Worm (Caenorhabditis elegans) whole organism, young adult: ENCODE data around the gene E01G4.5.

Source experiments
- C17E4.6 ChIP-seq: fragments of 200-800 bp; sonication (Bioruptor generic); IDR thresholded peaks from 2 replicates; pipeline ENCODE4 v1.3.6; 2022; ENCODE audit warnings: missing genetic modification reagents, missing genetic modification characterization, missing compliant biosample characterization
- F33H1.4 ChIP-seq: fragments of 200-800 bp; sonication (Bioruptor generic); IDR thresholded peaks from 2 replicates; pipeline ENCODE4 v1.3.6; 2022; ENCODE audit warnings: missing genetic modification reagents, missing genetic modification characterization, missing compliant biosample characterization
- F37B4.10 ChIP-seq: fragments of 200-800 bp; sonication (Bioruptor generic); IDR thresholded peaks from 2 replicates; pipeline ENCODE4 v1.3.6; 2022; ENCODE audit warnings: missing genetic modification characterization, missing compliant biosample characterization
- F52B5.7 ChIP-seq: sonication (generic microtip); optimal IDR thresholded peaks from 2 replicates; lab custom pipeline; 2016; ENCODE audit warnings: mild to moderate bottlenecking, missing genetic modification characterization, missing compliant biosample characterization
- Y53F4B.3 ChIP-seq: fragments of 200-800 bp; sonication (Bioruptor generic); IDR thresholded peaks from 2 replicates; pipeline ENCODE4 v1.3.6; 2022; ENCODE audit warnings: missing genetic modification reagents, missing genetic modification characterization, missing compliant biosample characterization
- Y67H2A.10 ChIP-seq: fragments of 200-800 bp; sonication (Bioruptor generic); conservative IDR thresholded peaks from 2 replicates; pipeline ENCODE4 v1.3.6; 2022; ENCODE audit warnings: missing genetic modification reagents, missing genetic modification characterization, missing compliant biosample characterization
- Y95B8A.8 ChIP-seq: fragments of 200-800 bp; sonication (Bioruptor generic); IDR thresholded peaks from 2 replicates; pipeline ENCODE4 v1.3.6; 2022; ENCODE audit warnings: missing genetic modification reagents, missing genetic modification characterization, missing compliant biosample characterization
- akir-1 ChIP-seq: fragments of 200-800 bp; sonication (Bioruptor generic); optimal IDR thresholded peaks from 2 replicates; lab custom pipeline; 2018; ENCODE audit warnings: mild to moderate bottlenecking, missing genetic modification characterization, moderate library complexity, missing compliant biosample characterization
- attf-5 ChIP-seq: fragments of 200-800 bp; sonication (Bioruptor generic); optimal IDR thresholded peaks from 2 replicates; lab custom pipeline; 2018; ENCODE audit warnings: mild to moderate bottlenecking, missing genetic modification characterization, missing compliant biosample characterization
- ceh-40 ChIP-seq: fragments of 200-800 bp; sonication (Bioruptor generic); IDR thresholded peaks from 2 replicates; pipeline ENCODE4 v1.3.6; 2022; ENCODE audit warnings: missing genetic modification characterization, missing compliant biosample characterization
- ceh-79 ChIP-seq: sonication (generic microtip); optimal IDR thresholded peaks from 2 replicates; lab custom pipeline; 2017; ENCODE audit warnings: mild to moderate bottlenecking, missing genetic modification characterization, missing compliant biosample characterization
- dox-1 ChIP-seq: fragments of 200-800 bp; sonication (Bioruptor generic); IDR thresholded peaks from 2 replicates; pipeline ENCODE4 v1.3.6; 2022; ENCODE audit warnings: missing genetic modification reagents, missing genetic modification characterization, missing compliant biosample characterization
- dpff-1 ChIP-seq: sonication (generic microtip); optimal IDR thresholded peaks from 2 replicates; lab custom pipeline; 2017; ENCODE audit warnings: mild to moderate bottlenecking, missing genetic modification characterization, missing compliant biosample characterization
- dpl-1 ChIP-seq: fragments of 150-350 bp; optimal IDR thresholded peaks from 2 replicates; lab custom pipeline; 2014; ENCODE audit warnings: missing biosample characterization, missing genetic modification reagents, missing genetic modification characterization
- ekl-4 ChIP-seq: fragments of 200-800 bp; sonication (Bioruptor generic); IDR thresholded peaks from 2 replicates; pipeline ENCODE4 v1.3.6; 2022; ENCODE audit warnings: missing genetic modification reagents, missing genetic modification characterization, missing compliant biosample characterization
- him-1 ChIP-seq: sonication (generic microtip); optimal IDR thresholded peaks from 2 replicates; lab custom pipeline; 2016; ENCODE audit warnings: missing genotype, missing genetic modification reagents, missing genetic modification characterization, missing compliant biosample characterization
- hlh-12 ChIP-seq: sonication (generic microtip); optimal IDR thresholded peaks from 2 replicates; lab custom pipeline; 2016; ENCODE audit warnings: missing genetic modification characterization, missing compliant biosample characterization
- hrde-1 ChIP-seq: sonication (generic microtip); optimal IDR thresholded peaks from 2 replicates; lab custom pipeline; 2016; ENCODE audit warnings: missing genetic modification characterization, mild to moderate bottlenecking, missing compliant biosample characterization, moderate library complexity, missing genotype, missing genetic modification reagents, borderline replicate concordance
- let-526 ChIP-seq: fragments of 200-800 bp; sonication (Bioruptor generic); IDR thresholded peaks from 2 replicates; pipeline ENCODE4 v1.3.6; 2022; ENCODE audit warnings: missing genetic modification reagents, missing genetic modification characterization, missing compliant biosample characterization
- lin-40 ChIP-seq: sonication (generic microtip); optimal IDR thresholded peaks from 2 replicates; lab custom pipeline; 2016; ENCODE audit warnings: missing genetic modification characterization, mild to moderate bottlenecking, missing compliant biosample characterization, missing genotype, missing genetic modification reagents
- madf-10 ChIP-seq: sonication (generic microtip); optimal IDR thresholded peaks from 2 replicates; lab custom pipeline; 2016; ENCODE audit warnings: mild to moderate bottlenecking, missing genetic modification characterization, missing compliant biosample characterization
- madf-8 ChIP-seq: fragments of 200-800 bp; sonication (Bioruptor generic); conservative IDR thresholded peaks from 2 replicates; pipeline ENCODE4 v1.3.6; 2022; ENCODE audit warnings: missing genetic modification reagents, missing genetic modification characterization, missing compliant biosample characterization
- mcd-1 ChIP-seq: fragments of 200-800 bp; sonication (Bioruptor generic); IDR thresholded peaks from 2 replicates; pipeline ENCODE4 v1.3.6; 2022; ENCODE audit warnings: missing genetic modification reagents, missing genetic modification characterization, missing compliant biosample characterization
- mes-4 ChIP-seq: sonication (generic microtip); optimal IDR thresholded peaks from 2 replicates; lab custom pipeline; 2016; ENCODE audit warnings: missing genotype, missing genetic modification characterization, missing compliant biosample characterization
- nfya-2 ChIP-seq: fragments of 200-800 bp; sonication (Bioruptor generic); IDR thresholded peaks from 2 replicates; pipeline ENCODE4 v1.3.6; 2022; ENCODE audit warnings: missing genetic modification reagents, missing genetic modification characterization, missing compliant biosample characterization
- pha-4 ChIP-seq: fragments of 150-350 bp; sonication (generic microtip); optimal IDR thresholded peaks from 2 replicates; lab custom pipeline; 2014; ENCODE audit warnings: missing biosample characterization, missing genetic modification reagents, missing genetic modification characterization
- sea-2 ChIP-seq: fragments of 200-800 bp; sonication (Bioruptor generic); IDR thresholded peaks from 2 replicates; pipeline ENCODE4 v1.3.6; 2022; ENCODE audit warnings: missing genetic modification characterization, missing compliant biosample characterization
- snpc-1.3 ChIP-seq: sonication (generic microtip); optimal IDR thresholded peaks from 2 replicates; lab custom pipeline; 2017; ENCODE audit warnings: missing genetic modification characterization, mild to moderate bottlenecking, missing compliant biosample characterization, antibody characterized with exemption, moderate library complexity, missing genotype, missing genetic modification reagents; ENCODE audit not compliant: insufficient read depth
- snpc-4 ChIP-seq, 5 experiments: fragments of 150-350 bp in 1 of 5; sonication (generic microtip) in 4 of 5; optimal IDR thresholded peaks; 2 replicates each; lab custom pipeline; 2014 to 2018; ENCODE audit warnings: missing genetic modification characterization in 5 of 5, missing biosample characterization in 3 of 5, antibody characterized with exemption in 2 of 5, mild to moderate bottlenecking in 2 of 5, missing compliant biosample characterization in 2 of 5, missing genotype in 2 of 5, moderate library complexity in 2 of 5, missing genetic modification reagents in 1 of 5
- tbx-9 ChIP-seq: sonication (generic microtip); optimal IDR thresholded peaks from 2 replicates; lab custom pipeline; 2016; ENCODE audit warnings: borderline replicate concordance, missing genetic modification characterization, inconsistent platforms, missing compliant biosample characterization
- zfh-2 ChIP-seq: fragments of 200-800 bp; sonication (Bioruptor generic); conservative IDR thresholded peaks from 2 replicates; pipeline ENCODE4 v1.3.6; 2022; ENCODE audit warnings: missing genetic modification reagents, missing genetic modification characterization, missing compliant biosample characterization
- zim-3 ChIP-seq: sonication (generic microtip); optimal IDR thresholded peaks from 2 replicates; lab custom pipeline; 2017; ENCODE audit warnings: mild to moderate bottlenecking, missing genetic modification characterization, moderate library complexity, missing compliant biosample characterization
- ztf-25 ChIP-seq: fragments of 200-800 bp; sonication (Bioruptor generic); IDR thresholded peaks from 2 replicates; pipeline ENCODE4 v1.3.6; 2022; ENCODE audit warnings: missing genetic modification reagents, missing genetic modification characterization, missing compliant biosample characterization
- ztf-26 ChIP-seq: sonication (generic microtip); optimal IDR thresholded peaks from 2 replicates; lab custom pipeline; 2017; ENCODE audit warnings: missing genetic modification characterization, missing compliant biosample characterization

The E01G4.5 gene

DNA sequence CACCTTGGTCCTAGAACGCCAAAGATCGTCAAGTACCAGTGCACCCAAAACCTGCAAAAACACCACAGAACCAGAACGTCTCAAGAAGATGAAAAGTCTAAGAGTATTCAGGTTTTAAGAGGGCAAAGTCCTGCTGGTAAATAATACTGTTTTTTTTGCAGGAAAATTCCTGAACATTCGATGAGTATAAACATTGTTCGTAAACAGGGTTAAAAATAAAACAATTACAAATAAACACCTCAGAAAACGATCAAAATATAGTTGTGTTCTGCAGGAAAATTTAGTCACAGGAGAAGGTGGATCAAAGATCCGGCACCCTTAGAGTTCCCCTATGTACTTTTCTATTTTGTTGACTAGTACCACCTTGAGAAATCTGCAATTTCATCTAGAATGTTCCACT, 1.5 kb upstream of the E01G4.5 start:
- TF ChIP-seq pha-4 (tag; lab: Kevin White, UChicago) (no peak), Y95B8A.8 (GFP tag; lab: Robert Waterston, UW) (no peak), Y67H2A.10 (GFP tag; lab: Robert Waterston, UW) (no peak), snpc-1.3 (tag; lab: Kevin White, UChicago) (no peak)

DNA sequence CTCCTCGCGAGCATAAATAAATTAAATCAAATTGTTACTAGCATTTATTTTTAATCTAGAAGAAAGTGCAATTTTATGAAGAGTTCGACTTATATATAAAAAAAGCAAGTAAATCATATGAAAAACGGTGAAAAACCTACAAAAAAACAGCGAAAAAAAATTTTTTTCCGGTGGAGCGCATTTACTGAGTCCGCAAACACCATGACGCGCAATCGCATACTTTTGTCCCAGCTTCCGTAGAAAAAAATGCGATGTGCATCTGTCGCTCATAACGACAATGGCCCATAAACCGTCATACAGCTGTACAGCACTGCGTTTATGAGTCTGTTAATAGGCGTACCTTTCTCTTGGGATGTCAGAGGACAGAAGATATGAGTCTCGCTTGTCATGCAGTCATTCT, 5.0 kb downstream of the E01G4.5 start:
- TF ChIP-seq dpff-1: no peak
- TF ChIP-seq snpc-4 (GFP tag; optimal IDR thresholded peaks at IDR 0.05; lab: Kevin White, UChicago): no peak
- TF ChIP-seq snpc-4 (tag; optimal IDR thresholded peaks at IDR 0.05; lab: Kevin White, UChicago): peak in 1 of 4 experiments; percentile 23
- no peak for TF ChIP-seq akir-1
- no peak for TF ChIP-seq ceh-40
- peak; percentile 26 for TF ChIP-seq lin-40 (tag; lab: Kevin White, UChicago)
- TF ChIP-seq attf-5: peak; percentile 20
- TF ChIP-seq dpl-1 (GFP tag; lab: Kevin White, UChicago): no peak
- TF ChIP-seq C17E4.6 (GFP tag; lab: Robert Waterston, UW): no peak
- TF ChIP-seq mcd-1 (GFP tag; lab: Robert Waterston, UW): peak; percentile 93

DNA sequence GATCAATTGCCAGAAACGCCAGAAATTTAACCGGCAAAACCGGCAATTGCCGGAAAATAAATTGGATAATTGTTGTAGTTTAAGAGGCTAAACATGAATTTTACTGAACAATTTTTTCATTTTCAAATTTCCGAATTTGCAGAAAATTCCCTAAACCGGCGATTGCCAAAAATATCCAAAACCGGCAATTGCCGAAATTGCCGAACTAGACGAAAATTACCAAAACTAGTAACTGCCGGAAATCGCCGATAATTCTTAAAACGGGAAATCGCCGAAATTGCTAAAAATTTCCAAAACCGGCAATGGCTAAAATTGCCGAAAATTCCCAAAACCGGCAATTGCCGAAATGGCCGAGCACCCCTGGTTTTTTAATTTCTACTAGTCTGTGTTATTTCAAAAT, 7.2 kb downstream of the E01G4.5 start:
- no peak for TF ChIP-seq ceh-79 (tag; lab: Kevin White, UChicago)
- TF ChIP-seq pha-4 (tag; lab: Kevin White, UChicago): no peak
- TF ChIP-seq F33H1.4 (GFP tag; lab: Robert Waterston, UW): no peak
- no peak for TF ChIP-seq F37B4.10
- TF ChIP-seq ztf-26: no peak
- no peak for TF ChIP-seq ekl-4
- TF ChIP-seq attf-5: no peak
- TF ChIP-seq dox-1 (GFP tag; lab: Robert Waterston, UW): no peak
- TF ChIP-seq hlh-12 (tag; lab: Kevin White, UChicago): no peak
- no peak for TF ChIP-seq hrde-1 (tag; lab: Kevin White, UChicago)
- no peak for TF ChIP-seq Y53F4B.3
- TF ChIP-seq zim-3: no peak
- no peak for TF ChIP-seq dpff-1
- no peak for TF ChIP-seq him-1 (tag; lab: Kevin White, UChicago)
- TF ChIP-seq tbx-9 (tag; lab: Kevin White, UChicago): no peak
- TF ChIP-seq snpc-4 (GFP tag; optimal IDR thresholded peaks at IDR 0.05; lab: Kevin White, UChicago): no peak
- TF ChIP-seq snpc-4 (tag; optimal IDR thresholded peaks at IDR 0.05; lab: Kevin White, UChicago): no peak

DNA sequence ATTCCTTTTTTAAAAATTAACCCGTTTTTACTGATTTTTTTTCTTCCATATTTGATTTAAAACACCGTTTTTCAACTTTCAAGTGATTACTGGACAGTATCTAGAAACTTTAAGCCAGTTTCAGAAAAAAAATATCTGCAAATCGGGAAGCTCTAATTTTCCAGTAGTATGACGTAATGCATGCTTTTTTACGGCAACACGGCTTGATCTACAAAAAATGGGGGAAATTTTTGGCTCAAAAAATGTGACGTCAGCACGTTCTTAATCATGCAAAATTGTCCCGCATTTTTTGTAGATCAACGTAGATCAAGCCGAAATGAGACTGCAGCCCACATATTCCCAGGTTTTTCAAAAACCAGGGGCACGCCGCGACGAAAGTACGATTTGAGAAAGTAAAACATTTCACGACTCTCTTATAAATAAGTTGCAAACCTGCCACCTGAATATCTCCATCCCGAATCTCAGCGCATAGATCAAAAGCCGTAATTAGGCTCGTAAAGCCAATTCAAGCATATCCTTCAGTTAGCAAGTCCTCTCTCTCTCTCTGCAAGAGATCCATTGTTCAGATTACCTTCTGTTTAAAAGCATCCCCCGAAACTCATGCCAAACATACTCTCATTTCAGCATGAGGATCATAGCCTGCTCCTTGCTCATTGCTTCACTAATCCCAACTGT, 9.7 kb downstream of the E01G4.5 start, which contains the start of gene E01G4.6:
Gene E01G4.6, plus strand, starts transcription at position 625 of the 675 bp plus-strand sequence.
- TF ChIP-seq madf-8 (GFP tag; lab: Robert Waterston, UW) (no peak), ceh-79 (tag; lab: Kevin White, UChicago) (no peak)

DNA sequence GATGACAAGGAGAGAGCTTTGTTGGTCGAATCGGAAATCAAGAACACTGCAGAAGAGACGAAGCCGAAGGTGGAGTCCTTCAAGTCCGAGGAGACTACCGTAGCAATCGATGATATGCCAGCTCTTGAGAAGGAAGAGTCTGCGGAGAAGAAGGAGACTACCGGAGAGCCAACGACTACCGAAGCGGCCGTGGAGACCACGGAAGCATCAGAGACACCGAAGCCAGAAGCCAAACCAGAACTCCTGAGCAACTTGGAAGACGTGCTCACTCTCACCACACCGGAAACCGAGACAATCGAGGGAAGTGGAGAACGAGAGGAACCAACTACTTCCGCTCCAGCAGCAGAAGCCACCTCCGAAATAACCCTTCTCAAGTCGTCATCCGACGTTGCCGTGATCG, 11.9 kb downstream of the E01G4.5 start:
- TF ChIP-seq nfya-2 (GFP tag; lab: Robert Waterston, UW): 0 out of 2 replicates have a peak, but pooled peaks have one; percentile 11
- TF ChIP-seq madf-8 (GFP tag; lab: Robert Waterston, UW): no peak
- no peak for TF ChIP-seq mes-4 (tag; lab: Kevin White, UChicago)
- no peak for TF ChIP-seq ztf-25 (GFP tag; lab: Robert Waterston, UW)
- TF ChIP-seq F52B5.7 (tag; lab: Kevin White, UChicago): no peak
- TF ChIP-seq zfh-2 (GFP tag; lab: Robert Waterston, UW): peak; percentile 62
- TF ChIP-seq sea-2: no peak
- TF ChIP-seq madf-10 (tag; lab: Kevin White, UChicago): no peak
- TF ChIP-seq let-526 (GFP tag; lab: Robert Waterston, UW): no peak
